Fruit fly (Drosophila melanogaster): ENCODE results near the gene CG12795.

The CG12795 gene

dm6 chr2L:3478034-3478880 is 26.0 kb downstream of the CG12795 start, which contains the start of gene Thor:
Gene Thor, plus strand, starts transcription at chr2L:3478434.
- peak; percentile 56 for TF ChIP-seq psq (GFP tag; optimal IDR thresholded peaks at IDR 0.05)
- peak; percentile 68 to 86 for TF ChIP-seq dl (GFP tag; optimal IDR thresholded peaks at IDR 0.05; ENCODE audit: insufficient read depth in 1 of 2, partially characterized antibody in 2 of 2)
- no peak for TF ChIP-seq tai (GFP tag; optimal IDR thresholded peaks at IDR 0.05)
- peak; percentile 75 for TF ChIP-seq rgr (GFP tag; optimal IDR thresholded peaks at IDR 0.05)
- peak; percentile 91 for TF ChIP-seq Dif (GFP tag; optimal IDR thresholded peaks at IDR 0.05; ENCODE audit: partially characterized antibody)
- TF ChIP-seq Jra (GFP tag; optimal IDR thresholded peaks at IDR 0.05): peak; percentile 12
- no peak for TF ChIP-seq N (GFP tag; optimal IDR thresholded peaks at IDR 0.05)
- TF ChIP-seq woc (GFP tag; optimal IDR thresholded peaks at IDR 0.05): peak; percentile 39
- no peak for TF ChIP-seq dmrt93B (GFP tag; optimal IDR thresholded peaks at IDR 0.05)
- TF ChIP-seq Vsx2 (GFP tag; optimal IDR thresholded peaks at IDR 0.05; ENCODE audit: partially characterized antibody): peak; percentile 83
- TF ChIP-seq lola (GFP tag; optimal IDR thresholded peaks at IDR 0.05): no peak
- no peak for TF ChIP-seq Myc (optimal IDR thresholded peaks at IDR 0.05)
- TF ChIP-seq Dfd (GFP tag; optimal IDR thresholded peaks at IDR 0.05): no peak
- TF ChIP-seq sv (GFP tag; optimal IDR thresholded peaks at IDR 0.05): peak; percentile 71
- TF ChIP-seq GATAd (GFP tag; optimal IDR thresholded peaks at IDR 0.05): peak; percentile 35
- TF ChIP-seq usp (GFP tag; optimal IDR thresholded peaks at IDR 0.05): no peak
- TF ChIP-seq OdsH (GFP tag; optimal IDR thresholded peaks at IDR 0.05): peak; percentile 52
- TF ChIP-seq Abd-B (GFP tag; optimal IDR thresholded peaks at IDR 0.05): no peak
- TF ChIP-seq h (GFP tag; optimal IDR thresholded peaks at IDR 0.05): peak; percentile 74
- TF ChIP-seq CG32264 (GFP tag; optimal IDR thresholded peaks at IDR 0.05): no peak
- no peak for TF ChIP-seq Mio (GFP tag; optimal IDR thresholded peaks at IDR 0.05)
- peak; percentile 59 for TF ChIP-seq CrebA (GFP tag; optimal IDR thresholded peaks at IDR 0.05; ENCODE audit: borderline replicate concordance)
- TF ChIP-seq Sp1 (GFP tag; optimal IDR thresholded peaks at IDR 0.05): peak; percentile 30
- TF ChIP-seq ey (GFP tag; optimal IDR thresholded peaks at IDR 0.05): peak; percentile 39
- peak; percentile 56 for TF ChIP-seq Rel (GFP tag; optimal IDR thresholded peaks at IDR 0.05)
- peak; percentile 55 for TF ChIP-seq Rel (tag; optimal IDR thresholded peaks at IDR 0.05)
- peak; percentile 89 for TF ChIP-seq jim (GFP tag; optimal IDR thresholded peaks at IDR 0.05)
- TF ChIP-seq pan (optimal IDR thresholded peaks at IDR 0.05): no peak
- TF ChIP-seq dsf (GFP tag; optimal IDR thresholded peaks at IDR 0.05; ENCODE audit: borderline replicate concordance): peak; percentile 31
- peak; percentile 72 for TF ChIP-seq fru (GFP tag; optimal IDR thresholded peaks at IDR 0.05)
- no peak for TF ChIP-seq brk (GFP tag; optimal IDR thresholded peaks at IDR 0.05)
- no peak for TF ChIP-seq CG9705 (GFP tag; optimal IDR thresholded peaks at IDR 0.05)
- TF ChIP-seq Hr78 (GFP tag; optimal IDR thresholded peaks at IDR 0.05): no peak
- no peak for TF ChIP-seq sage (GFP tag; optimal IDR thresholded peaks at IDR 0.05)
- peak; percentile 49 to 66 for TF ChIP-seq foxo (GFP tag; optimal IDR thresholded peaks at IDR 0.05)
- peak; percentile 61 for TF ChIP-seq br (GFP tag; optimal IDR thresholded peaks at IDR 0.05)
- peak; percentile 96 for TF ChIP-seq Hr83 (GFP tag; optimal IDR thresholded peaks at IDR 0.05; ENCODE audit: poor library complexity, severe bottlenecking)
- TF ChIP-seq Hnf4 (GFP tag; optimal IDR thresholded peaks at IDR 0.05): peak; percentile 90
- TF ChIP-seq HLH106 (tag; optimal IDR thresholded peaks at IDR 0.05): no peak

DNA sequence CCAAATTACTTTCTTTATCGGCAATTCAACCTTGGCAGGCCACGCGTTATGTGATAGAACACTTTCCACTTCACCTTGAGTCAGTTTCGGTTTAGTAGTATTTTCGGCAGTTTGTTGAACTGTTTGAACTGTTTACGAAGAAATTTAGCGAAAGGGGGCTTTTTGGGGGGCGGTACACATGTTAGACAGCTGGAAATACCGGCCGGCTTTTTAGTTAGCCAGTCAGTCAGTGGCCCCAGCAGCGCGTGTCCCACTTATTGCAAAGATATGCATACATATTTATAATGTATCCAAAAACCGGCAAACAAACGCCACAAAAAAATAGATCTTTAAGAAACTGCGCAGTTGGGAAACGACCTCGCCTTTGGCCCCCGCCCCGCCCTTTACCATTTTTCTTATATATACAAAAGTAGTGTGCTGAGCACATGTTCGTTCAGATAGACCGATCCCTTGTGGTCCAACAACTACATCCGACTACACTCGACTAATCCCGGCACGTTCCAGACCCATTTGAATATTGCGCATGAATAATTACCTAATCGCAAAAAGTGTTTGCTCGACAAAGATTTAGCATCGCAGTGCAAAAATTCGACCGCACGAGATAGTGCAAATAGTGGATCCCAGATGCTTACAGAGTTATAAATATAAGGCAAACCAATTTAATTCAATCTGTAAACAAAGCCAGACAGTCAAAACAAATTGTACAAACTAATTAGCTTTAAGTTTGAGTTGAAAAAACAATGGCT is 27.6 kb downstream of the CG12795 start:
- TF ChIP-seq Hnf4 (GFP tag; optimal IDR thresholded peaks at IDR 0.05) (peak; percentile 26), CG9705 (GFP tag; optimal IDR thresholded peaks at IDR 0.05) (no peak), Sp1 (GFP tag; optimal IDR thresholded peaks at IDR 0.05) (no peak), Dif (GFP tag; optimal IDR thresholded peaks at IDR 0.05; ENCODE audit: partially characterized antibody) (no peak), woc (GFP tag; optimal IDR thresholded peaks at IDR 0.05) (peak; percentile 53), usp (GFP tag; optimal IDR thresholded peaks at IDR 0.05) (no peak), Vsx2 (GFP tag; optimal IDR thresholded peaks at IDR 0.05; ENCODE audit: partially characterized antibody) (no peak), CrebA (GFP tag; optimal IDR thresholded peaks at IDR 0.05; ENCODE audit: borderline replicate concordance) (no peak), HLH106 (tag; optimal IDR thresholded peaks at IDR 0.05) (no peak), foxo (GFP tag; optimal IDR thresholded peaks at IDR 0.05) (no peak), pan (optimal IDR thresholded peaks at IDR 0.05) (no peak), sage (GFP tag; optimal IDR thresholded peaks at IDR 0.05) (no peak), Abd-B (GFP tag; optimal IDR thresholded peaks at IDR 0.05) (no peak), OdsH (GFP tag; optimal IDR thresholded peaks at IDR 0.05) (no peak), Myc (optimal IDR thresholded peaks at IDR 0.05) (no peak), rgr (GFP tag; optimal IDR thresholded peaks at IDR 0.05) (no peak), lola (GFP tag; optimal IDR thresholded peaks at IDR 0.05) (no peak), Mio (GFP tag; optimal IDR thresholded peaks at IDR 0.05) (no peak), dl (GFP tag; optimal IDR thresholded peaks at IDR 0.05; ENCODE audit: insufficient read depth in 1 of 2, partially characterized antibody in 2 of 2) (no peak), dmrt93B (GFP tag; optimal IDR thresholded peaks at IDR 0.05) (no peak), sv (GFP tag; optimal IDR thresholded peaks at IDR 0.05) (no peak), dsf (GFP tag; optimal IDR thresholded peaks at IDR 0.05; ENCODE audit: borderline replicate concordance) (no peak), Rel (GFP tag; optimal IDR thresholded peaks at IDR 0.05) (no peak), Rel (tag; optimal IDR thresholded peaks at IDR 0.05) (peak; percentile 78), br (GFP tag; optimal IDR thresholded peaks at IDR 0.05) (no peak), Hr83 (GFP tag; optimal IDR thresholded peaks at IDR 0.05; ENCODE audit: poor library complexity, severe bottlenecking) (peak; percentile 50), h (GFP tag; optimal IDR thresholded peaks at IDR 0.05) (peak; percentile 62), Dfd (GFP tag; optimal IDR thresholded peaks at IDR 0.05) (no peak), Jra (GFP tag; optimal IDR thresholded peaks at IDR 0.05) (peak; percentile 51), ey (GFP tag; optimal IDR thresholded peaks at IDR 0.05) (no peak), jim (GFP tag; optimal IDR thresholded peaks at IDR 0.05) (no peak), tai (GFP tag; optimal IDR thresholded peaks at IDR 0.05) (no peak)
